Worm (Caenorhabditis elegans): ENCODE results near the gene rmh-2.

rmh-2 gene

DNA sequence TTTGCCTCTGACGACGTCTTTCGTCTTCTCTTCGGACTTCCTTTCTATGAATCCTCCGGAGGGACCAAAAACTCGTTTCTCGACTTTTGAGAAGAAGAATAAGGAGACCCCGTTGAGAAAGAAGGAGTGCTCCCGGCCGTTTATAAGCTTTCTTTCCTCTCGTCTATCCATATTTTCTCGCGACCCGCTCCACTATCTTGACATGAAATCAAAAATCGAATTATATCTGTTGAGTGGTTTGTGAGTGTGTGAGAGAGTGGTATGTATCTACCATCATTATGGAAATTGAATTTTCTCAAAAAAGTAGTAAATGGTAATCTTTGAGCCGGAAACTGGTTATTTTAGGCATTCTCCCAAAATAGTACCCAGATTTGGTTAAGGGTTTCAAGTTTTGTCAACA lies 19.4 kb downstream of the rmh-2 start:
- TF ChIP-seq gmeb-1 (tag; optimal IDR thresholded peaks at IDR 0.05): no peak
- no peak for TF ChIP-seq fos-1 (tag; optimal IDR thresholded peaks at IDR 0.05)

ce11 chrV:9909624-9910023 lies 21.0 kb downstream of the rmh-2 start:
- no peak for TF ChIP-seq nhr-237 (tag; optimal IDR thresholded peaks at IDR 0.05)
- TF ChIP-seq F13H6.1 (tag; optimal IDR thresholded peaks at IDR 0.05): no peak
- no peak for TF ChIP-seq lsy-2 (tag; optimal IDR thresholded peaks at IDR 0.05)
- TF ChIP-seq ama-1 (optimal IDR thresholded peaks at IDR 0.05): no peak
- TF ChIP-seq lin-11 (tag; optimal IDR thresholded peaks at IDR 0.05): no peak
- no peak for TF ChIP-seq fos-1 (tag; optimal IDR thresholded peaks at IDR 0.05)
- no peak for TF ChIP-seq mab-5 (tag; optimal IDR thresholded peaks at IDR 0.05)
- no peak for TF ChIP-seq C34F6.9 (tag; optimal IDR thresholded peaks at IDR 0.05)
- TF ChIP-seq mdl-1 (tag; optimal IDR thresholded peaks at IDR 0.05): no peak
- no peak for TF ChIP-seq unc-39 (tag; optimal IDR thresholded peaks at IDR 0.05)
- TF ChIP-seq mbf-1 (tag; optimal IDR thresholded peaks at IDR 0.05): no peak
- no peak for TF ChIP-seq lin-13 (GFP tag; optimal IDR thresholded peaks at IDR 0.05)
- no peak for TF ChIP-seq nhr-12 (tag; optimal IDR thresholded peaks at IDR 0.05)

ce11 chrV:9907205-9907604 lies 23.4 kb downstream of the rmh-2 start:
- TF ChIP-seq nhr-12 (tag; optimal IDR thresholded peaks at IDR 0.05) (no peak), elt-3 (tag; optimal IDR thresholded peaks at IDR 0.05) (no peak), lin-39 (tag; optimal IDR thresholded peaks at IDR 0.05) (no peak), nhr-77 (tag; optimal IDR thresholded peaks at IDR 0.05) (no peak), sem-4 (tag; optimal IDR thresholded peaks at IDR 0.05) (no peak), C34F6.9 (tag; optimal IDR thresholded peaks at IDR 0.05) (no peak), mab-5 (tag; optimal IDR thresholded peaks at IDR 0.05) (no peak), sma-9 (GFP tag; optimal IDR thresholded peaks at IDR 0.05) (no peak), sma-9 (tag; optimal IDR thresholded peaks at IDR 0.05) (no peak)

ce11 chrV:9906115-9906514 lies 24.5 kb downstream of the rmh-2 start, which contains the start of gene fipr-11:
Gene fipr-11 (minus strand): TSS chrV:9906215.
- TF ChIP-seq nhr-23 (tag; optimal IDR thresholded peaks at IDR 0.05): no peak
- TF ChIP-seq nhr-129 (tag; optimal IDR thresholded peaks at IDR 0.05): no peak
- TF ChIP-seq nhr-10 (tag; optimal IDR thresholded peaks at IDR 0.05): no peak
- no peak for TF ChIP-seq nhr-12 (tag; optimal IDR thresholded peaks at IDR 0.05)
- TF ChIP-seq aly-2 (tag; optimal IDR thresholded peaks at IDR 0.05): no peak
- no peak for TF ChIP-seq ceh-16 (tag; optimal IDR thresholded peaks at IDR 0.05)
- no peak for TF ChIP-seq nhr-11 (tag; optimal IDR thresholded peaks at IDR 0.05)
- no peak for TF ChIP-seq unc-55 (GFP tag; optimal IDR thresholded peaks at IDR 0.05)
- no peak for TF ChIP-seq ceh-82 (tag; optimal IDR thresholded peaks at IDR 0.05)
- TF ChIP-seq ztf-11 (tag; optimal IDR thresholded peaks at IDR 0.05): no peak
- TF ChIP-seq Y55F3AM.14 (GFP tag; optimal IDR thresholded peaks at IDR 0.05): no peak
- no peak for TF ChIP-seq peb-1 (tag; optimal IDR thresholded peaks at IDR 0.05)
- no peak for TF ChIP-seq ztf-1 (GFP tag; conservative IDR thresholded peaks at IDR 0.05)
- TF ChIP-seq alr-1 (tag; optimal IDR thresholded peaks at IDR 0.05): no peak

ce11 chrV:9901119-9901518 lies 29.5 kb downstream of the rmh-2 start:
- no peak for TF ChIP-seq dmd-4 (tag; optimal IDR thresholded peaks at IDR 0.05)
- no peak for TF ChIP-seq ceh-16 (tag; optimal IDR thresholded peaks at IDR 0.05)
- no peak for TF ChIP-seq lin-39 (tag; optimal IDR thresholded peaks at IDR 0.05)
- TF ChIP-seq elt-1 (tag; optimal IDR thresholded peaks at IDR 0.05): no peak

DNA sequence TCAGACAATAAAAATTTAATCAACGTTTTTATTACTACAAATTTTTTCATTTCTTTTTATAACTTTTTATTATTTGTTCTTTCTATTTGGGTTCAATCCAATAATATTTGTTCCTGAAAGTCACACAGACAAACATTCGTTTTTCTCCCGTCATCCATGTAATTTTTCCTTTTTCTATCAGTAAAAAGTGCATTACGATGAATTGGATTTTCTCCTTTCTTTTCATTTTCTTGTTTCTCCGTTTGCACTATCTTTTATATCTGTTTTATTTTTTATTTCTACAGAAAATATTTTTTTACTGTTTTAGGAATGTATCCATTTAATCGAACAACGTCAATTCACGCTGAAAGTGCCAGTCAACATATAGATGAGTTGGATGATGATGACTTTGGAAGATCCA lies 31.3 kb downstream of the rmh-2 start, which contains the start of gene egl-47:
egl-47 (plus strand) TSS at position 301 of the 400 bp plus-strand sequence.
- TF ChIP-seq peb-1 (tag; optimal IDR thresholded peaks at IDR 0.05): no peak
- TF ChIP-seq nhr-23 (tag; optimal IDR thresholded peaks at IDR 0.05): no peak
- TF ChIP-seq sma-3 (GFP tag; optimal IDR thresholded peaks at IDR 0.05): no peak
- TF ChIP-seq dmd-4 (tag; optimal IDR thresholded peaks at IDR 0.05): no peak
- TF ChIP-seq nhr-77 (tag; optimal IDR thresholded peaks at IDR 0.05): no peak
- no peak for TF ChIP-seq ztf-11 (tag; optimal IDR thresholded peaks at IDR 0.05)

All from whole organism, L2 larva.